Worm (Caenorhabditis elegans): ENCODE results near the gene C40A11.3.
"Not testable (repeated sequence)": the region's sequence is repeated elsewhere in the genome, so short reads cannot be mapped to it uniquely, and the experiment has no call there.

C40A11.3 gene

ce11 chrII:2150485-2150985 is 9.6 kb downstream of the C40A11.3 start, which contains the start of the genes C40A11.7 and C40A11.8:
C40A11.7 (minus strand) TSS chrII:2150585.
C40A11.8 (minus strand) TSS chrII:2150935.
- no peak for TF ChIP-seq unc-39 (tag; optimal IDR thresholded peaks at IDR 0.05)
- no peak for TF ChIP-seq nhr-76 (tag; optimal IDR thresholded peaks at IDR 0.05)
- no peak for TF ChIP-seq R02D3.7 (tag; optimal IDR thresholded peaks at IDR 0.05)
- no peak for TF ChIP-seq mml-1 (tag; optimal IDR thresholded peaks at IDR 0.05)
- no peak for TF ChIP-seq ztf-11 (tag; optimal IDR thresholded peaks at IDR 0.05)
- no peak for TF ChIP-seq lin-39 (tag; optimal IDR thresholded peaks at IDR 0.05)
- no peak for TF ChIP-seq hmg-11 (tag; optimal IDR thresholded peaks at IDR 0.05)
- TF ChIP-seq lin-15B (tag; optimal IDR thresholded peaks at IDR 0.05) = no peak
- TF ChIP-seq elt-2 (tag; optimal IDR thresholded peaks at IDR 0.05) = no peak
- TF ChIP-seq aly-2 (tag; optimal IDR thresholded peaks at IDR 0.05) = no peak
- no peak for TF ChIP-seq ama-1 (optimal IDR thresholded peaks at IDR 0.05)
- no peak for TF ChIP-seq elt-1 (tag; optimal IDR thresholded peaks at IDR 0.05)
- no peak for TF ChIP-seq eor-1 (tag; optimal IDR thresholded peaks at IDR 0.05)
- TF ChIP-seq nhr-28 (tag; optimal IDR thresholded peaks at IDR 0.05) = no peak
- TF ChIP-seq nhr-25 (tag; optimal IDR thresholded peaks at IDR 0.05) = no peak
- TF ChIP-seq nhr-77 (tag; optimal IDR thresholded peaks at IDR 0.05) = no peak
- TF ChIP-seq ceh-28 (tag; optimal IDR thresholded peaks at IDR 0.05) = no peak
- no peak for TF ChIP-seq nhr-237 (tag; optimal IDR thresholded peaks at IDR 0.05)
- no peak for TF ChIP-seq tbx-2 (tag; optimal IDR thresholded peaks at IDR 0.05)

ce11 chrII:2152455-2152854 is 11.5 kb downstream of the C40A11.3 start:
- no peak for TF ChIP-seq egl-5 (tag; optimal IDR thresholded peaks at IDR 0.05)
- peak; percentile 9 for TF ChIP-seq pqm-1 (tag; optimal IDR thresholded peaks at IDR 0.05)

ce11 chrII:2153708-2154107 is 12.8 kb downstream of the C40A11.3 start, which contains the start of gene math-18:
math-18 (plus strand) TSS chrII:2154008.
- TF ChIP-seq nhr-76 (tag; optimal IDR thresholded peaks at IDR 0.05); unc-62 (GFP tag; optimal IDR thresholded peaks at IDR 0.05); nhr-11 (tag; optimal IDR thresholded peaks at IDR 0.05): not testable (repeated sequence)

- not testable (repeated sequence) for TF ChIP-seq jun-1 (tag; optimal IDR thresholded peaks at IDR 0.05); hmg-11 (tag; optimal IDR thresholded peaks at IDR 0.05); unc-62 (GFP tag; optimal IDR thresholded peaks at IDR 0.05)
Observed at ce11 chrII:2163370-2163882, 22.5 kb downstream of the C40A11.3 start, which contains the start of gene C33C12.11. C33C12.11 (minus strand) TSS chrII:2163832.

ce11 chrII:2166376-2166775 is 25.5 kb downstream of the C40A11.3 start, which contains the start of gene C33C12.4:
C33C12.4 (minus strand) TSS chrII:2166476.
- TF ChIP-seq aly-2 (tag; optimal IDR thresholded peaks at IDR 0.05) (no peak), sea-2 (GFP tag; optimal IDR thresholded peaks at IDR 0.05) (no peak), elt-3 (tag; optimal IDR thresholded peaks at IDR 0.05) (no peak), nhr-23 (tag; optimal IDR thresholded peaks at IDR 0.05) (no peak), ceh-28 (tag; optimal IDR thresholded peaks at IDR 0.05) (no peak), nhr-11 (tag; optimal IDR thresholded peaks at IDR 0.05) (no peak), pha-4 (tag; optimal IDR thresholded peaks at IDR 0.05) (no peak), ztf-4 (tag; optimal IDR thresholded peaks at IDR 0.05) (no peak), hmg-11 (tag; optimal IDR thresholded peaks at IDR 0.05) (no peak), nhr-76 (tag; optimal IDR thresholded peaks at IDR 0.05) (no peak), lsy-12 (tag; optimal IDR thresholded peaks at IDR 0.05) (no peak)

ce11 chrII:2168374-2168773 is 27.5 kb downstream of the C40A11.3 start, which contains the start of gene fbxb-38:
fbxb-38 (minus strand) TSS chrII:2168763.
- TF ChIP-seq R02D3.7 (tag; optimal IDR thresholded peaks at IDR 0.05) (no peak), ztf-11 (tag; optimal IDR thresholded peaks at IDR 0.05) (no peak), jun-1 (tag; optimal IDR thresholded peaks at IDR 0.05) (no peak), nhr-77 (tag; optimal IDR thresholded peaks at IDR 0.05) (no peak), skn-1 (tag; optimal IDR thresholded peaks at IDR 0.05) (no peak), lin-15B (tag; optimal IDR thresholded peaks at IDR 0.05) (no peak), pqm-1 (tag; optimal IDR thresholded peaks at IDR 0.05) (no peak), egl-27 (tag; optimal IDR thresholded peaks at IDR 0.05) (no peak), nhr-25 (tag; optimal IDR thresholded peaks at IDR 0.05) (no peak), zag-1 (tag; optimal IDR thresholded peaks at IDR 0.05) (no peak), aly-2 (tag; optimal IDR thresholded peaks at IDR 0.05) (no peak), fkh-2 (tag; optimal IDR thresholded peaks at IDR 0.05) (no peak)
